Worm (Caenorhabditis elegans) whole organism, L1 larva: ENCODE results near the gene cyp-13A3.
A peak's percentile ranks its signal among the peaks of the same experiment; 100 is the strongest.

Experiments used
- C16A3.4 ChIP-seq: fragments of 150-350 bp; optimal IDR thresholded peaks from 2 replicates; lab custom pipeline; 2014; ENCODE audit warnings: missing biosample characterization, missing genetic modification characterization
- C34B4.2 ChIP-seq: sonication (generic microtip); optimal IDR thresholded peaks from 2 replicates; lab custom pipeline; 2017; ENCODE audit warnings: mild to moderate bottlenecking, missing genetic modification characterization, missing compliant biosample characterization
- F16B12.6 ChIP-seq: fragments of 150-350 bp; optimal IDR thresholded peaks from 2 replicates; lab custom pipeline; 2014; ENCODE audit warnings: missing biosample characterization, missing genetic modification characterization
- aha-1 ChIP-seq: fragments of 150-350 bp; optimal IDR thresholded peaks from 2 replicates; lab custom pipeline; 2014; ENCODE audit warnings: missing biosample characterization, missing genetic modification characterization
- aly-2 ChIP-seq: fragments of 150-350 bp; optimal IDR thresholded peaks from 2 replicates; lab custom pipeline; 2014; ENCODE audit warnings: missing biosample characterization, missing genetic modification characterization
- ama-1 ChIP-seq: fragments of 150-350 bp; optimal IDR thresholded peaks from 2 replicates; lab custom pipeline; 2014
- blmp-1 ChIP-seq: fragments of 150-350 bp; optimal IDR thresholded peaks from 2 replicates; lab custom pipeline; 2014; ENCODE audit warnings: missing biosample characterization, missing genetic modification characterization
- ceh-8 ChIP-seq: fragments of 200-800 bp; sonication (Bioruptor generic); optimal IDR thresholded peaks from 2 replicates; lab custom pipeline; 2018; ENCODE audit warnings: mild to moderate bottlenecking, missing genetic modification characterization, moderate library complexity, missing compliant biosample characterization
- ceh-82 ChIP-seq, 3 experiments: fragments of 150-350 bp in 1 of 3; sonication (generic microtip) in 2 of 3; optimal IDR thresholded peaks; 2 replicates each; lab custom pipeline; 2014 to 2017; ENCODE audit warnings: missing biosample characterization in 3 of 3, missing genetic modification characterization in 3 of 3
- ceh-90 ChIP-seq: sonication (generic microtip); optimal IDR thresholded peaks from 2 replicates; lab custom pipeline; 2016; ENCODE audit warnings: missing genetic modification characterization, missing compliant biosample characterization
- egl-27 ChIP-seq, 2 experiments: fragments of 150-350 bp in 1 of 2; sonication (generic microtip); optimal IDR thresholded peaks; 3 replicates each; lab custom pipeline; 2017 to 2018; ENCODE audit warnings: missing biosample characterization in 2 of 2, missing genetic modification characterization in 2 of 2, missing genetic modification reagents in 2 of 2
- elt-3 ChIP-seq, 6 experiments: fragments of 150-350 bp in 1 of 6; sonication (generic microtip); optimal IDR thresholded peaks; 2 replicates each; lab custom pipeline; 2017 to 2018; ENCODE audit warnings: missing biosample characterization in 6 of 6, missing genetic modification characterization in 6 of 6, inconsistent platforms in 1 of 6
- fkh-10 ChIP-seq: sonication (generic microtip); optimal IDR thresholded peaks from 2 replicates; lab custom pipeline; 2017; ENCODE audit warnings: missing biosample characterization, missing genetic modification reagents, missing genetic modification characterization
- fkh-4 ChIP-seq: sonication (generic microtip); optimal IDR thresholded peaks from 2 replicates; lab custom pipeline; 2016; ENCODE audit warnings: missing compliant biosample characterization, missing genetic modification characterization, borderline replicate concordance
- fkh-8 ChIP-seq: sonication (generic microtip); optimal IDR thresholded peaks from 2 replicates; lab custom pipeline; 2016; ENCODE audit warnings: mild to moderate bottlenecking, missing genetic modification characterization, missing compliant biosample characterization
- fos-1 ChIP-seq: fragments of 150-350 bp; optimal IDR thresholded peaks from 2 replicates; lab custom pipeline; 2014; ENCODE audit warnings: missing biosample characterization, missing genetic modification characterization
- grh-1 ChIP-seq: fragments of 200-800 bp; sonication (Bioruptor generic); IDR thresholded peaks from 2 replicates; pipeline ENCODE4 v1.3.6; 2022; ENCODE audit warnings: missing genetic modification reagents, missing genetic modification characterization, missing compliant biosample characterization
- hlh-17 ChIP-seq: fragments of 200-800 bp; sonication (Bioruptor generic); optimal IDR thresholded peaks from 2 replicates; lab custom pipeline; 2018; ENCODE audit warnings: missing genetic modification characterization, mild to moderate bottlenecking, missing compliant biosample characterization, moderate library complexity, borderline replicate concordance
- hpl-2 ChIP-seq: fragments of 150-350 bp; optimal IDR thresholded peaks from 2 replicates; lab custom pipeline; 2014; ENCODE audit warnings: missing biosample characterization, missing genetic modification reagents, missing genetic modification characterization
- lin-14 ChIP-seq: fragments of 200-800 bp; sonication (Bioruptor generic); optimal IDR thresholded peaks from 2 replicates; lab custom pipeline; 2018; ENCODE audit warnings: mild to moderate bottlenecking, missing genetic modification characterization, moderate library complexity, missing compliant biosample characterization
- lin-35 ChIP-seq, 2 experiments: fragments of 150-350 bp; optimal IDR thresholded peaks; 2 replicates each; lab custom pipeline; 2014; ENCODE audit warnings: missing biosample characterization in 2 of 2, missing genetic modification characterization in 2 of 2, missing genetic modification reagents in 2 of 2
- lin-39 ChIP-seq: fragments of 150-350 bp; optimal IDR thresholded peaks from 2 replicates; lab custom pipeline; 2014; ENCODE audit warnings: missing biosample characterization, missing genetic modification reagents, missing genetic modification characterization
- lsy-2 ChIP-seq, 2 experiments: fragments of 150-350 bp; optimal IDR thresholded peaks; 2 replicates each; lab custom pipeline; 2014; ENCODE audit warnings: missing biosample characterization in 2 of 2, missing genetic modification characterization in 2 of 2
- mdl-1 ChIP-seq, 2 experiments: fragments of 150-350 bp; optimal IDR thresholded peaks; 2 replicates each; lab custom pipeline; 2014 to 2017; ENCODE audit warnings: missing biosample characterization in 2 of 2, missing genetic modification characterization in 2 of 2, inconsistent platforms in 1 of 2
- mef-2 ChIP-seq: fragments of 150-350 bp; optimal IDR thresholded peaks from 2 replicates; lab custom pipeline; 2014; ENCODE audit warnings: missing biosample characterization, missing genetic modification characterization
- nhr-11 ChIP-seq: fragments of 150-350 bp; optimal IDR thresholded peaks from 2 replicates; lab custom pipeline; 2014; ENCODE audit warnings: missing biosample characterization, missing genetic modification characterization
- nhr-12 ChIP-seq: sonication (generic microtip); optimal IDR thresholded peaks from 2 replicates; lab custom pipeline; 2017; ENCODE audit warnings: missing biosample characterization, missing genetic modification characterization
- nhr-19 ChIP-seq: fragments of 200-800 bp; sonication (Bioruptor generic); conservative IDR thresholded peaks from 2 replicates; pipeline ENCODE4 v1.3.6; 2022; ENCODE audit warnings: missing genetic modification characterization, missing compliant biosample characterization
- nhr-20 ChIP-seq: sonication (generic microtip); optimal IDR thresholded peaks from 2 replicates; lab custom pipeline; 2016; ENCODE audit warnings: mild to moderate bottlenecking, missing genetic modification characterization, missing compliant biosample characterization
- nhr-237 ChIP-seq: fragments of 150-350 bp; optimal IDR thresholded peaks from 2 replicates; lab custom pipeline; 2014; ENCODE audit warnings: missing biosample characterization, missing genetic modification characterization
- nhr-47 ChIP-seq: sonication (generic microtip); optimal IDR thresholded peaks from 2 replicates; lab custom pipeline; 2016; ENCODE audit warnings: mild to moderate bottlenecking, missing genetic modification characterization, moderate library complexity, missing compliant biosample characterization
- nhr-71 ChIP-seq: sonication (generic microtip); optimal IDR thresholded peaks from 2 replicates; lab custom pipeline; 2016; ENCODE audit warnings: mild to moderate bottlenecking, missing genetic modification characterization, moderate library complexity, missing compliant biosample characterization
- nhr-76 ChIP-seq: sonication (generic microtip); optimal IDR thresholded peaks from 2 replicates; lab custom pipeline; 2017; ENCODE audit warnings: missing biosample characterization, missing genetic modification characterization
- nhr-84 ChIP-seq: sonication (generic microtip); optimal IDR thresholded peaks from 2 replicates; lab custom pipeline; 2017; ENCODE audit warnings: missing biosample characterization, missing genetic modification characterization
- nhr-85 ChIP-seq: sonication (generic microtip); peaks from one replicate; lab custom pipeline; 2016; ENCODE audit warnings: missing genetic modification characterization, inconsistent platforms, missing compliant biosample characterization
- nhr-90 ChIP-seq: sonication (generic microtip); optimal IDR thresholded peaks from 2 replicates; lab custom pipeline; 2016; ENCODE audit warnings: mild to moderate bottlenecking, missing genetic modification characterization, missing compliant biosample characterization; ENCODE audit not compliant: poor library complexity
- pag-3 ChIP-seq: sonication (generic microtip); optimal IDR thresholded peaks from 2 replicates; lab custom pipeline; 2017; ENCODE audit warnings: missing genetic modification characterization, mild to moderate bottlenecking, missing compliant biosample characterization, antibody characterized with exemption, borderline replicate concordance; ENCODE audit not compliant: insufficient read depth
- pqm-1 ChIP-seq: sonication (generic microtip); optimal IDR thresholded peaks from 3 replicates; lab custom pipeline; 2017; ENCODE audit warnings: missing biosample characterization, missing genetic modification characterization
- rnt-1 ChIP-seq: sonication (generic microtip); optimal IDR thresholded peaks from 2 replicates; lab custom pipeline; 2016; ENCODE audit warnings: mild to moderate bottlenecking, missing genetic modification characterization, moderate library complexity, missing compliant biosample characterization
- snu-23 ChIP-seq: sonication (generic microtip); optimal IDR thresholded peaks from 2 replicates; lab custom pipeline; 2016; ENCODE audit warnings: missing genetic modification characterization, missing compliant biosample characterization
- sox-4 ChIP-seq: sonication (generic microtip); optimal IDR thresholded peaks from 2 replicates; lab custom pipeline; 2016; ENCODE audit warnings: missing genetic modification characterization, missing compliant biosample characterization
- tlp-1 ChIP-seq: fragments of 150-350 bp; optimal IDR thresholded peaks from 2 replicates; lab custom pipeline; 2014; ENCODE audit warnings: missing biosample characterization, missing genetic modification characterization
- unc-130 ChIP-seq: fragments of 150-350 bp; optimal IDR thresholded peaks from 2 replicates; lab custom pipeline; 2017; ENCODE audit warnings: missing biosample characterization, missing genetic modification characterization, inconsistent platforms
- unc-30 ChIP-seq: sonication (generic microtip); optimal IDR thresholded peaks from 2 replicates; lab custom pipeline; 2017; ENCODE audit warnings: missing biosample characterization, missing genetic modification characterization
- unc-86 ChIP-seq: sonication (generic microtip); optimal IDR thresholded peaks from 2 replicates; lab custom pipeline; 2016; ENCODE audit warnings: missing genetic modification characterization, missing compliant biosample characterization
- unc-98 ChIP-seq: fragments of 200-800 bp; sonication (Bioruptor generic); IDR thresholded peaks from 2 replicates; pipeline ENCODE4 v1.3.6; 2022; ENCODE audit warnings: missing genetic modification characterization, missing compliant biosample characterization
- xbp-1 ChIP-seq: sonication (generic microtip); optimal IDR thresholded peaks from 2 replicates; lab custom pipeline; 2016; ENCODE audit warnings: missing genetic modification characterization, missing compliant biosample characterization
- zip-4 ChIP-seq: fragments of 200-800 bp; sonication (Bioruptor generic); optimal IDR thresholded peaks from 2 replicates; lab custom pipeline; 2018; ENCODE audit warnings: mild to moderate bottlenecking, missing genetic modification characterization, moderate library complexity, missing compliant biosample characterization
- ztf-11 ChIP-seq, 2 experiments: sonication (generic microtip); optimal IDR thresholded peaks; 2 replicates each; lab custom pipeline; 2016 to 2017; ENCODE audit warnings: missing genetic modification characterization in 2 of 2, missing biosample characterization in 1 of 2, missing compliant biosample characterization in 1 of 2

cyp-13A3 gene

DNA sequence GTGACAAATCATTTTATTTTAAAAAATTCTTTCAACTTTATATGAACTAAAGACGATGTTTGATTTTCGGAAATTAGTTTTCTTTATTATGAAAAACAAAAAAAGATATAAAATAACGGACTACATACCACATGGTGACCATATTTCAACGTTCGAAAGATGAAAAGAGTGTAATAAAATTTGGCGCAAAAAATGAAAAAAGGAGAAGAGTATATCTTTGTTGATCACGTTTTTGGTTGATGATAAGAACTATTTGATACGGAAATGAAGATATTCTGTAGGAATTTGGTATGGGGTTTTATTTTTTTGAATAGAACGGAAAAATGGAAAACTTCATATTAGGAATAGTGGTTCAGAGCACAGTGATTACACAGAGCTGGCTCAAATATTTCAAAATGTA is 40.0 kb downstream of the cyp-13A3 start, which contains the start of gene Y53C12B.7 (continued):
- TF ChIP-seq sox-4 (tag; lab: Kevin White, UChicago): no peak
- no peak for TF ChIP-seq zip-4
- peak; percentile 7 for TF ChIP-seq nhr-71 (tag; lab: Kevin White, UChicago)

- no peak for TF ChIP-seq C16A3.4
- TF ChIP-seq pqm-1 (tag; lab: Kevin White, UChicago): no peak
- TF ChIP-seq unc-98 (GFP tag; lab: Robert Waterston, UW): no peak
- TF ChIP-seq F16B12.6 (tag; lab: Kevin White, UChicago): no peak
- TF ChIP-seq ceh-90 (tag; lab: Kevin White, UChicago): no peak
- no peak for TF ChIP-seq fkh-8
- TF ChIP-seq elt-3 (tag; optimal IDR thresholded peaks at IDR 0.05; lab: Kevin White, UChicago): peak in 4 of 6 experiments; percentile 32 to 86 (median 74)
- TF ChIP-seq nhr-90 (tag; lab: Kevin White, UChicago): peak; percentile 42
- peak; percentile 40 for TF ChIP-seq nhr-19 (GFP tag; lab: Robert Waterston, UW)
- TF ChIP-seq tlp-1: no peak
- no peak for TF ChIP-seq ceh-82 (tag; optimal IDR thresholded peaks at IDR 0.05; lab: Kevin White, UChicago)
- peak in 1 of 2 experiments; percentile 27 for TF ChIP-seq lin-35 (GFP tag; optimal IDR thresholded peaks at IDR 0.05; lab: Kevin White, UChicago)
- no peak for TF ChIP-seq mdl-1 (tag; optimal IDR thresholded peaks at IDR 0.05; lab: Kevin White, UChicago)
- TF ChIP-seq blmp-1 (tag; lab: Kevin White, UChicago): peak; percentile 13
- no peak for TF ChIP-seq nhr-47 (tag; lab: Kevin White, UChicago)
- TF ChIP-seq lin-14 (GFP tag; lab: Kevin White, UChicago): peak; percentile 65
- peak; percentile 57 for TF ChIP-seq nhr-71 (tag; lab: Kevin White, UChicago)
- TF ChIP-seq ceh-8 (GFP tag; lab: Kevin White, UChicago): no peak
- TF ChIP-seq nhr-20 (tag; lab: Kevin White, UChicago): peak; percentile 77
- TF ChIP-seq nhr-85 (tag; lab: Kevin White, UChicago): peak; percentile 89
- TF ChIP-seq pag-3 (tag; lab: Kevin White, UChicago): no peak
- TF ChIP-seq unc-30 (tag; lab: Kevin White, UChicago): no peak
- no peak for TF ChIP-seq rnt-1 (tag; lab: Kevin White, UChicago)
- peak in 1 of 2 experiments; percentile 23 for TF ChIP-seq lsy-2 (tag; optimal IDR thresholded peaks at IDR 0.05; lab: Kevin White, UChicago)
- no peak for TF ChIP-seq zip-4
- no peak for TF ChIP-seq nhr-84 (tag; lab: Kevin White, UChicago)
- TF ChIP-seq unc-86 (tag; lab: Kevin White, UChicago): no peak
- TF ChIP-seq aha-1 (tag; lab: Kevin White, UChicago): no peak
- TF ChIP-seq snu-23 (GFP tag; lab: Kevin White, UChicago): peak; percentile 46
- TF ChIP-seq nhr-11: no peak
- no peak for TF ChIP-seq nhr-76 (tag; lab: Kevin White, UChicago)
- TF ChIP-seq, all 84 proteins: peak for 11
These were observed 40.8 kb downstream of the cyp-13A3 start for ce11 chrII:9752278-9752677.

ce11 chrII:9746069-9746468 is 47.0 kb downstream of the cyp-13A3 start, which contains the start of the genes Y53C12B.1 and nos-3:
TSS of gene Y53C12B.1 (minus strand) at chrII:9746078.
TSS of gene nos-3 (plus strand) at chrII:9746316.
- TF ChIP-seq fkh-4 (tag; lab: Kevin White, UChicago) (no peak), mdl-1 (tag; optimal IDR thresholded peaks at IDR 0.05; lab: Kevin White, UChicago) (peak in 1 of 2 experiments; percentile 68), egl-27 (tag; optimal IDR thresholded peaks at IDR 0.05; lab: Kevin White, UChicago) (no peak), mef-2 (tag; lab: Kevin White, UChicago) (no peak), blmp-1 (tag; lab: Kevin White, UChicago) (peak; percentile 74), pqm-1 (tag; lab: Kevin White, UChicago) (no peak), unc-86 (tag; lab: Kevin White, UChicago) (peak; percentile 71), grh-1 (GFP tag; lab: Robert Waterston, UW) (peak; percentile 63), nhr-12 (no peak), nhr-85 (tag; lab: Kevin White, UChicago) (peak; percentile 93), xbp-1 (tag; lab: Kevin White, UChicago) (peak; percentile 80), hpl-2 (GFP tag; lab: Kevin White, UChicago) (no peak), fkh-10 (GFP tag; lab: Kevin White, UChicago) (peak; percentile 27), ztf-11 (tag; optimal IDR thresholded peaks at IDR 0.05; lab: Kevin White, UChicago) (no peak), fos-1 (tag; lab: Kevin White, UChicago) (peak; percentile 42), C34B4.2 (tag; lab: Kevin White, UChicago) (no peak), nhr-237 (tag; lab: Kevin White, UChicago) (peak; percentile 9), hlh-17 (GFP tag; lab: Kevin White, UChicago) (no peak), lin-39 (tag; lab: Kevin White, UChicago) (peak; percentile 55), fkh-8 (peak; percentile 62), sox-4 (tag; lab: Kevin White, UChicago) (no peak), aly-2 (peak; percentile 65), aha-1 (tag; lab: Kevin White, UChicago) (no peak), unc-130 (tag; lab: Kevin White, UChicago) (peak; percentile 73), nhr-19 (GFP tag; lab: Robert Waterston, UW) (peak; percentile 82), ama-1 (lab: Kevin White, UChicago) (no peak)
